Fruit fly (Drosophila melanogaster): ENCODE results near the gene CG5880.

CG5880 gene

dm6 chr3R:27116465-27117092, at the start of gene CG5880, which contains the start of gene CG6066 (continued):
- TF ChIP-seq GATAe (GFP tag; conservative IDR thresholded peaks at IDR 0.05), result no peak
- TF ChIP-seq BEAF-32 (GFP tag; optimal IDR thresholded peaks at IDR 0.05), result peak; percentile 83
- no peak for TF ChIP-seq CG14014 (GFP tag; IDR thresholded peaks at IDR 0.05)
- no peak for TF ChIP-seq grn (GFP tag; optimal IDR thresholded peaks at IDR 0.05)
- TF ChIP-seq ro (GFP tag; IDR thresholded peaks at IDR 0.05), result no peak
- TF ChIP-seq Spps (tag; optimal IDR thresholded peaks at IDR 0.05), result no peak
- no peak for TF ChIP-seq CG7987 (GFP tag; optimal IDR thresholded peaks at IDR 0.05)
- TF ChIP-seq CG17829 (tag; optimal IDR thresholded peaks at IDR 0.05), result peak; percentile 6
- TF ChIP-seq CG10147 (GFP tag; optimal IDR thresholded peaks at IDR 0.05), result no peak
- TF ChIP-seq HLH4C (GFP tag; IDR thresholded peaks at IDR 0.05; ENCODE audit: partially characterized antibody), result peak; percentile 87
- no peak for TF ChIP-seq pan (optimal IDR thresholded peaks at IDR 0.05)
- no peak for TF ChIP-seq pan (GFP tag; optimal IDR thresholded peaks at IDR 0.05 in 1 of 2, IDR thresholded peaks at IDR 0.05 in 1 of 2)
- TF ChIP-seq zen2 (GFP tag; IDR thresholded peaks at IDR 0.05; ENCODE audit: partially characterized antibody), result peak; percentile 73; the same call in 2 of the 3 replicates
- TF ChIP-seq trh (GFP tag; optimal IDR thresholded peaks at IDR 0.05), result no peak
- TF ChIP-seq chn (GFP tag; optimal IDR thresholded peaks at IDR 0.05), result no peak
- TF ChIP-seq chif (GFP tag; optimal IDR thresholded peaks at IDR 0.05), result no peak
- TF ChIP-seq CG30431 (GFP tag; optimal IDR thresholded peaks at IDR 0.05), result no peak
- no peak for TF ChIP-seq kay (GFP tag; optimal IDR thresholded peaks at IDR 0.05)
- TF ChIP-seq tgo (GFP tag; IDR thresholded peaks at IDR 0.05), result no peak
- no peak for TF ChIP-seq sqz (GFP tag; optimal IDR thresholded peaks at IDR 0.05)
- peak; percentile 81 for TF ChIP-seq ftz-f1 (GFP tag; optimal IDR thresholded peaks at IDR 0.05)
- no peak for TF ChIP-seq CG11695 (GFP tag; IDR thresholded peaks at IDR 0.05)
- TF ChIP-seq odd (GFP tag; optimal IDR thresholded peaks at IDR 0.05), result no peak
- no peak for TF ChIP-seq Abd-B (GFP tag; optimal IDR thresholded peaks at IDR 0.05)
- TF ChIP-seq CG10431 (GFP tag; optimal IDR thresholded peaks at IDR 0.05), result no peak
- TF ChIP-seq CG9215 (GFP tag; IDR thresholded peaks at IDR 0.05), result no peak

- TF ChIP-seq Hmr (GFP tag; optimal IDR thresholded peaks at IDR 0.05) (peak; percentile 50), CG1233 (GFP tag; optimal IDR thresholded peaks at IDR 0.05) (peak; percentile 3), CG15514 (GFP tag; optimal IDR thresholded peaks at IDR 0.05) (peak; percentile 33), Rfx (GFP tag; IDR thresholded peaks at IDR 0.05) (peak; percentile 21; the same call in 1 of the 2 replicates), CG2120 (GFP tag; optimal IDR thresholded peaks at IDR 0.05) (peak; percentile 16), ewg (GFP tag; optimal IDR thresholded peaks at IDR 0.05) (peak; percentile 54), lab (GFP tag; optimal IDR thresholded peaks at IDR 0.05) (peak; percentile 73), Sox100B (GFP tag; optimal IDR thresholded peaks at IDR 0.05) (no peak), toy (GFP tag; IDR thresholded peaks at IDR 0.05) (no peak), pros (GFP tag; optimal IDR thresholded peaks at IDR 0.05) (no peak), HHEX (GFP tag; optimal IDR thresholded peaks at IDR 0.05) (peak; percentile 11), ATbp (GFP tag; optimal IDR thresholded peaks at IDR 0.05) (peak; percentile 55), CG13894 (tag; optimal IDR thresholded peaks at IDR 0.05) (peak; percentile 78), fd64A (GFP tag; optimal IDR thresholded peaks at IDR 0.05) (peak; percentile 50), kni (GFP tag; optimal IDR thresholded peaks at IDR 0.05) (peak; percentile 5), sens (GFP tag) (peak; percentile 85), Awh (GFP tag; IDR thresholded peaks at IDR 0.05) (peak; percentile 52; the same call in 1 of the 2 replicates), CG17385 (GFP tag; optimal IDR thresholded peaks at IDR 0.05) (peak; percentile 7), Blimp-1 (GFP tag; optimal IDR thresholded peaks at IDR 0.05) (peak; percentile 25), crp (GFP tag; optimal IDR thresholded peaks at IDR 0.05) (peak in 1 of 2 experiments; percentile 47), mam (GFP tag; optimal IDR thresholded peaks at IDR 0.05) (no peak), Sox102F (GFP tag; optimal IDR thresholded peaks at IDR 0.05) (peak; percentile 10), Med (GFP tag) (peak; percentile 23), psq (GFP tag; optimal IDR thresholded peaks at IDR 0.05) (no peak)
Measured at dm6 chr3R:27067362-27067761, 49.2 kb upstream of the CG5880 start.

All from whole organism, embryonic.